Worm (Caenorhabditis elegans) whole organism, dauer: ENCODE measurements around the gene sra-26.

Experiments
- unc-62 ChIP-seq: sonication (generic microtip); optimal IDR thresholded peaks from 2 replicates; lab custom pipeline; 2017; ENCODE audit warnings: missing biosample characterization, missing genetic modification reagents, missing genetic modification characterization

The sra-26 gene

DNA sequence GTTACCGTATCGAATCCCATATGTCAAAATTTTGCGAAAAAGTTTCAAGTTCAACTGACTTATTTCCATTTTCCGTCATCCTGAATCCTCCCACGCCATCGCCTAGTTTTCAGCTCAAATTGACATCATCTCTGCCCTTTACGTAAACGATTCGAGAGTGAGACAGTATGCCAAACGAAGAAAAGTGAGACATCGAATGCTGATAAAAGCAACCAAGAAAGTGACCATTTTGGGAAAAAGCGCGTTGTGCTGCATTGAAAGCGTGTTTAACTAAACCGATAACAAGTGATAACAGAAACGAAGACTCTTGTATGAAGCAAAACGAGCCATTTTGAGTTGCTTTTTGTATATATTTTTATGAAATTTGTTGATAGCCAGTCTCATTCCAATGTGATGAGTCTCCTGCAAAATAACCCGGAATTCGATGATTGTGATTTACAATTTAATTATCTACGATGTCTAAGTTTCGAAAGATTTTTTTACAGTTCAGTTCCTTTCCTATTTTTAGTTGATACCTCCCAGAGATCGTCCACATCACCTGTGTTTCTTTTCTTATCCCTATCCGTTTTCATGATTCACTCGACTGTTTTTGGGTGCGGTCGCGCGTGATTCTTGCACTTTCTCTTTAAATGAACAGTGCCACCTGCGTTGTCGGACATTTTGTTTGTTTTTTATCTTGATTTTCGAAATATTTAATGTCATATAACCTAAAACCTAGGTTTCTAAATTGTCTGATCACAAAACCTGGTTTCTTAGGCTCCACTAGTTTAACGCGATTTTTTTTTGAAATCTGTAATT is 36.2 kb downstream of the sra-26 start:
- TF ChIP-seq unc-62: no peak

DNA sequence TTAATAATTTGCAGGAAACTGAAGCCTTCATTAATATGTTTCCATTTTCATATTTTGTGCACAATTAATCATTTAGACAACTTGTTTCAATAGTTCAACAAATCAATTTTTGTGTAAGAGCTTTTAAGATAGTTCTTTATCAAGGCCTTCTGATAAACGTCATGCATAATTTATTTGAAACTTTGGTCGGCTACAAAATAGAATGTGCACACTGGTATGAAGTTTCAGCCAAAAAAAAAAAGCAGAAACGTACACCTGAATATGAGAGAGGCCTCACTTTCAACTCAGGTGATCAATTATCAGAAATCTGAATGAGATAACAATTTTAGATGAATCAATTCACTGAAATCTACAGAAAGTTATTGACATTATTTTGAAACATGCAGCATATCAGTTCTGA is 37.1 kb downstream of the sra-26 start:
- no peak for TF ChIP-seq unc-62

DNA sequence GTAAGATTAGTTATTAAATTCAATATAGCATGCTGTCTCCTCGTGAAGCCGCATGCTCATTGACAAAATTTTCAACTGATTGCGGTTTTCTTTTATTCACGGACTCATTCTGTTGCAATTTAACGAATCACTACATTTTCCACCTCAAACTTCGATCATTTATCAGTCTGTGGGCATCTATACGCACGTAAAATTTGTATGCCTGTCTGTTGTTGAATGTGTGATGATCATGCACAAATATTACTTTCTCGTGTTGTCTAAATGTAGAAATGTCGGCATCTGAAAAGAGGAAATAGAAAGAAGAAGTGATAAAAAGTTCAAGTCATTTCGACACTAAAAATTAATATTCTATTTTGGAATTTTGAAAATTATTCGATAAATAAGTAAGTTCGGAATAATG is 39.1 kb downstream of the sra-26 start:
- no peak for TF ChIP-seq unc-62

DNA sequence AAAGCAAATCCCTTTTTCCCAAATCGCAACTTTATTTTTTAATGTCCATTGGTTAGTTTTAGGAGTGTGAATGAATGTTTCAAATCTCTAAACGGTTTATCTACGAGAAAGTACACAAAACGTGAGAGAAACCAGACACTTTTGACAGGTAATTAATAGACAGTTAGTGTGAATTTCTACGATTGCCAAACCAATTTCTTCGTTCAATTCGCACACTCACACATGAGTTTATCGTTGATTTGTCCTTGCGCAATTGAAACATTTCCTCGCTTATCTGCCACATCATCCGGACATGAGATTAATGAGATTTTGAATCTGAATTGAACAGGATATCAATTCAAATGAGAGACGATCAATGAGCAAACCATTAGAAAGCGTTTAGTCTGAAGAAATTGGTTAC is 41.4 kb downstream of the sra-26 start:
- TF ChIP-seq unc-62: no peak

DNA sequence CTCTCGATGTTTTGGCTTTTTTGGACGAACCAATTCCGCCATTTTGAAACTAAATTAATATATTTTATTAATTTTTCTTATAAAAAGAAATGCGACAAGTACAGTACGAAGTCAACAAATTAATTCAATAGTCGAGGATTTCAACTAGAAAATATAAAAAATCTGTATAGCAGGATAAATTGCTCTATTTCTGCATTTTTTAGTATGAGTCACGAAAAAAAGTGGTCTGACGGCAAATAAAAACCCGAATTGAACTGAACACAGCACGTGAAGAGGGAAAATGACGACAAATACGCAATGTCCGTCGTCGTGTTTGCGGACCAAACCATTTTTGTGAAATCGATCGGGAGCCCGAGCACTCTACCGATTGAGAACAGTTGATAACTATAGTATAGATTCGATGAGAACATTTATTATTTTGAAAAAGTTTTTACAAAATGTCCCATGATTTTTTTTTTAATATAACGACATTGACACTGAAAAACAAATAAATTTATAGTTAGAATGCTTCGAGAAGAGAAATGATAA is 42.2 kb downstream of the sra-26 start, which contains the start of gene epg-5:
TSS of gene epg-5 (minus strand) at position 51 of the 528 bp plus-strand sequence.
- no peak for TF ChIP-seq unc-62

DNA sequence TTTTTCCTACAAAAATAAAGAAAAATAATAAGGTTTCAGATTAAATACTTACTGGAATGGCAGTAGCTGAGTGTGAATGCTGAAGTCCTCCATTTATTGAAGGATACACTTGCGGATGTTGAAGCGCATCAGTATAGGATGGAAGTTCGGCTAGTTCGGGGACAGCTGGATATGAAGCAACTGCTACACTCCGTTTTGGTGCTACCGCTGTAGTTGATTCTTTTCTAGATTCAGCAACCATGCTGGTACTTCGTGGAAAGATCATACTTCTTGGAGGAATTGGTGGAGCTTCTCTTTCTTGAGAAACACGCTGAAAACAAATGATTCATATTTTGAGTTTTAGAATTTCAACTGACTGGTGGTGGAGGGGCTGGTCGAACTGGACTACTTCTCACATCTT is 43.0 kb downstream of the sra-26 start:
- no peak for TF ChIP-seq unc-62

DNA sequence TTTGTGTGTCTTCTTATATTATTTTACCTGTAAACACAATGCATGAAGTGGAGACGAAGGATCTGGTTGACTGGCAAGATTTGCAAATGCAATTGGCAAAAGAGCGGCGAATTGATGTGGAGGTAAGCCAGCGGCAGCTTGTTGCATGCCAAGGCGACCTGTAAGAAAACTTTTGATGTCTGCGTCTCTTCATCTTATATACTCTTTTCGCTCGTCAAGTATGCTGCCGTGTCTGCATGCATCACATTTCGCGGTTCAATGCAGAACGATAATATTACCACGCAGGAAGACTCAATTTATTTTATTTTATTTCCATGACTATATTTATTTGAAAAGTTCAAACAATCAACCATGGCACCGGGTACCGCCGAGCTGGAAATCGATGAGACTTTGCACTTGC is 50.6 kb downstream of the sra-26 start, which contains the start of gene vps-33.2:
TSS of gene vps-33.2 (plus strand) at position 244 of the 400 bp plus-strand sequence.
- no peak for TF ChIP-seq unc-62
